Fruit fly (Drosophila melanogaster): Measurements from ENCODE around the gene CG33658.

Gene CG33658

dm6 chr3R:24799503-24799902 is 41.5 kb downstream of the CG33658 start, which contains the start of gene Ude (continued):
- TF ChIP-seq CG34224 (GFP tag; IDR thresholded peaks at IDR 0.05; ENCODE audit: partially characterized antibody) (peak; percentile 42; the same call in 2 of the 3 replicates), Mes4 (GFP tag; optimal IDR thresholded peaks at IDR 0.05) (no peak), CG5953 (GFP tag; IDR thresholded peaks at IDR 0.05) (no peak), ranshi (GFP tag; IDR thresholded peaks at IDR 0.05) (no peak), ci (GFP tag; IDR thresholded peaks at IDR 0.05) (peak; percentile 61; the same call in 2 of the 3 replicates), CG18619 (GFP tag; optimal IDR thresholded peaks at IDR 0.05) (no peak), sob (GFP tag; IDR thresholded peaks at IDR 0.05) (0 out of 2 replicates have a peak, but pooled peaks have one; percentile 11), stc (GFP tag; IDR thresholded peaks at IDR 0.05) (no peak), gsb (GFP tag; IDR thresholded peaks at IDR 0.05) (no peak), CG30403 (GFP tag; optimal IDR thresholded peaks at IDR 0.05) (no peak), tna (GFP tag; IDR thresholded peaks at IDR 0.05; ENCODE audit: partially characterized antibody) (no peak), onecut (GFP tag; IDR thresholded peaks at IDR 0.05) (peak; percentile 99), TFAM (GFP tag; optimal IDR thresholded peaks at IDR 0.05) (no peak), CG9215 (GFP tag; IDR thresholded peaks at IDR 0.05) (no peak), B-H2 (GFP tag; optimal IDR thresholded peaks at IDR 0.05) (no peak), CG17385 (GFP tag; optimal IDR thresholded peaks at IDR 0.05) (no peak), CG15073 (GFP tag; optimal IDR thresholded peaks at IDR 0.05) (no peak), fd96Cb (tag; optimal IDR thresholded peaks at IDR 0.05) (no peak), inv (GFP tag; IDR thresholded peaks at IDR 0.05; ENCODE audit: partially characterized antibody) (no peak), tup (GFP tag; optimal IDR thresholded peaks at IDR 0.05) (no peak), jumu (GFP tag; optimal IDR thresholded peaks at IDR 0.05) (no peak), Mad (GFP tag; optimal IDR thresholded peaks at IDR 0.05) (no peak), trh (GFP tag; optimal IDR thresholded peaks at IDR 0.05) (no peak), CG4424 (GFP tag; optimal IDR thresholded peaks at IDR 0.05) (no peak), nom (GFP tag; optimal IDR thresholded peaks at IDR 0.05) (no peak), chm (GFP tag; IDR thresholded peaks at IDR 0.05) (peak; percentile 49; the same call in 1 of the 2 replicates), wor (GFP tag; IDR thresholded peaks at IDR 0.05) (no peak), CG14014 (GFP tag; IDR thresholded peaks at IDR 0.05) (no peak; the same call in 1 of the 2 replicates), E2f1 (GFP tag; IDR thresholded peaks at IDR 0.05) (no peak), E2f2 (GFP tag; IDR thresholded peaks at IDR 0.05) (no peak), pum (GFP tag; optimal IDR thresholded peaks at IDR 0.05) (no peak), CG6854 (GFP tag; optimal IDR thresholded peaks at IDR 0.05) (no peak), CG1647 (GFP tag; optimal IDR thresholded peaks at IDR 0.05) (no peak), vvl (GFP tag; IDR thresholded peaks at IDR 0.05) (peak; percentile 19; the same call in 1 of the 2 replicates), H2.0 (GFP tag; IDR thresholded peaks at IDR 0.05) (no peak), chif (GFP tag; optimal IDR thresholded peaks at IDR 0.05) (no peak), pros (GFP tag; optimal IDR thresholded peaks at IDR 0.05) (no peak), CG7372 (GFP tag; IDR thresholded peaks at IDR 0.05) (no peak), CG6765 (GFP tag; optimal IDR thresholded peaks at IDR 0.05) (peak; percentile 18), Bgb (GFP tag; IDR thresholded peaks at IDR 0.05; ENCODE audit: partially characterized antibody) (0 out of 2 replicates have a peak, but pooled peaks have one; percentile 18), twi (tag; optimal IDR thresholded peaks at IDR 0.05) (no peak), slou (GFP tag; optimal IDR thresholded peaks at IDR 0.05) (no peak), trem (tag; optimal IDR thresholded peaks at IDR 0.05) (no peak), CG6272 (GFP tag; IDR thresholded peaks at IDR 0.05) (no peak), emc (GFP tag; optimal IDR thresholded peaks at IDR 0.05) (no peak), eve (GFP tag; optimal IDR thresholded peaks at IDR 0.05) (no peak), PHDP (tag; optimal IDR thresholded peaks at IDR 0.05) (peak; percentile 41), gcm2 (GFP tag; optimal IDR thresholded peaks at IDR 0.05) (no peak), org-1 (GFP tag; optimal IDR thresholded peaks at IDR 0.05) (no peak), CG13424 (tag; optimal IDR thresholded peaks at IDR 0.05) (no peak), hth (optimal IDR thresholded peaks at IDR 0.05) (no peak), CG4617 (GFP tag; optimal IDR thresholded peaks at IDR 0.05; ENCODE audit: borderline replicate concordance) (no peak), luna (GFP tag; optimal IDR thresholded peaks at IDR 0.05) (no peak)
